Fruit fly (Drosophila melanogaster): ENCODE data around the gene CG7632.

DNA sequence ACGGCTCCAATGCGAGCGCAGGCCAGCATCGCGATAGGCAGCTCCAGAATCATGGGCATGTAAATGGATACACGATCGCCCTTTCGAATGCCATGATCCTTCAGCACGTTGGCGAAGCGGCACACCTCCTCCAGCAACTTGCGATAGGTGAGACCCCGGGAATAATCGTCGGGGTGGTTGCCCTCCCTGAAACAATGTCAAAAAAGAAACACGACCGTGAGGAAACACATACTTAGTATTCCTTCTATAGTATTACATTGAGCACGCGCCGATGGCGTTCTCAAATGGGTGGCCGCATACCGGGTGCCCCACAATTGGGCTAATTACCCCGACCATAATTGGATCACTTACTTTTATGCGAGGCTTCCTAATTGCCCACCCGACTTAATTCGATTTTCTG, 31.0 kb upstream of the CG7632 start:
- no peak for TF ChIP-seq dsf (GFP tag; optimal IDR thresholded peaks at IDR 0.05; ENCODE audit: borderline replicate concordance)
- TF ChIP-seq Vsx2 (GFP tag; optimal IDR thresholded peaks at IDR 0.05; ENCODE audit: partially characterized antibody), result no peak
- TF ChIP-seq h (GFP tag; optimal IDR thresholded peaks at IDR 0.05), result no peak
- no peak for TF ChIP-seq pan (optimal IDR thresholded peaks at IDR 0.05)
- no peak for TF ChIP-seq lola (GFP tag; optimal IDR thresholded peaks at IDR 0.05)
- TF ChIP-seq psq (GFP tag; optimal IDR thresholded peaks at IDR 0.05), result no peak
- no peak for TF ChIP-seq br (GFP tag; optimal IDR thresholded peaks at IDR 0.05)
- no peak for TF ChIP-seq Abd-B (GFP tag; optimal IDR thresholded peaks at IDR 0.05)
- TF ChIP-seq Jra (GFP tag; optimal IDR thresholded peaks at IDR 0.05), result no peak
- TF ChIP-seq rgr (GFP tag; optimal IDR thresholded peaks at IDR 0.05), result no peak
- TF ChIP-seq jim (GFP tag; optimal IDR thresholded peaks at IDR 0.05), result no peak
- no peak for TF ChIP-seq usp (GFP tag; optimal IDR thresholded peaks at IDR 0.05)
